Worm (Caenorhabditis elegans) whole organism, young adult: ENCODE data around the gene C06B3.6.

Experiments
- ceh-100 ChIP-seq: fragments of 200-800 bp; sonication (Bioruptor generic); IDR thresholded peaks from 2 replicates; pipeline ENCODE4 v1.3.6; 2022; ENCODE audit warnings: missing genetic modification reagents, missing genetic modification characterization, missing compliant biosample characterization
- dpl-1 ChIP-seq: fragments of 150-350 bp; optimal IDR thresholded peaks from 2 replicates; lab custom pipeline; 2014; ENCODE audit warnings: missing biosample characterization, missing genetic modification reagents, missing genetic modification characterization
- let-526 ChIP-seq: fragments of 200-800 bp; sonication (Bioruptor generic); IDR thresholded peaks from 2 replicates; pipeline ENCODE4 v1.3.6; 2022; ENCODE audit warnings: missing genetic modification reagents, missing genetic modification characterization, missing compliant biosample characterization
- pbrm-1 ChIP-seq: fragments of 200-800 bp; sonication (Bioruptor generic); IDR thresholded peaks from 2 replicates; pipeline ENCODE4 v1.3.6; 2022; ENCODE audit warnings: missing genetic modification reagents, missing genetic modification characterization, missing compliant biosample characterization
- snpc-4 ChIP-seq, 5 experiments: fragments of 150-350 bp in 1 of 5; sonication (generic microtip) in 4 of 5; optimal IDR thresholded peaks; 2 replicates each; lab custom pipeline; 2014 to 2018; ENCODE audit warnings: missing genetic modification characterization in 5 of 5, missing biosample characterization in 3 of 5, antibody characterized with exemption in 2 of 5, mild to moderate bottlenecking in 2 of 5, missing compliant biosample characterization in 2 of 5, missing genotype in 2 of 5, moderate library complexity in 2 of 5, missing genetic modification reagents in 1 of 5

DNA sequence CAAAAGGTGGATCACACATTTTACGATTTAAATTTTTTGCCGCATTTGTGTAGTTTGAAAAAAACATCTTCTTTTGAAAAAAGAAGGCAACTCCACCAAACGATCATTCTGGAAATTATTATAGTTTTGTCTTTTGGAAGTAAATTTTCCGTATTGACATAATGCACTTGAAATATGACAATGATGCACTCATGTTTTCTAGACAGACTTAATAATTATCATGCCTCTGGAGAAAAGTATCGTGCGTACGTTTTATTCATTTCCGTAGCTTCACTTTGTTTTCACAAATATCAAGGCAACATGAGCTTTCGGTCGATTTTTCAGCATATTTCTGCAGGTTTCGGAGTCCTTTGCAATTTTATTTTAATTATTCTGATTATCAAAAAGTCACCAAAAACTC lies 9.6 kb upstream of the C06B3.6 start, which contains the start of gene str-250:
- TF ChIP-seq pbrm-1 (GFP tag; lab: Robert Waterston, UW) (no peak), dpl-1 (GFP tag; lab: Kevin White, UChicago) (no peak), ceh-100 (GFP tag; lab: Robert Waterston, UW) (no peak), let-526 (no peak), snpc-4 (GFP tag; optimal IDR thresholded peaks at IDR 0.05; lab: Kevin White, UChicago) (no peak), snpc-4 (tag; optimal IDR thresholded peaks at IDR 0.05; lab: Kevin White, UChicago) (no peak)
